Worm (Caenorhabditis elegans) whole organism, L4 larva: Measurements from ENCODE around the gene prdh-1.
"Not testable (repeated sequence)": the region's sequence is repeated elsewhere in the genome, so short reads cannot be mapped to it uniquely, and the experiment has no call there.

ENCODE experiments used
- F49E8.2 ChIP-seq: sonication (generic microtip); optimal IDR thresholded peaks from 2 replicates; lab custom pipeline; 2016; ENCODE audit warnings: missing compliant biosample characterization, mild to moderate bottlenecking, missing genetic modification characterization, borderline replicate concordance
- ama-1 ChIP-seq: fragments of 150-350 bp; optimal IDR thresholded peaks from 2 replicates; lab custom pipeline; 2014; ENCODE audit warnings: inconsistent platforms, mixed read lengths
- lir-3 ChIP-seq: sonication (generic microtip); optimal IDR thresholded peaks from 2 replicates; lab custom pipeline; 2016; ENCODE audit warnings: mild to moderate bottlenecking, missing genetic modification characterization, missing compliant biosample characterization
- sdz-12 ChIP-seq: fragments of 200-800 bp; sonication (Bioruptor generic); optimal IDR thresholded peaks from 2 replicates; lab custom pipeline; 2018; ENCODE audit warnings: mild to moderate bottlenecking, missing genetic modification characterization, missing compliant biosample characterization
- unc-130 ChIP-seq: sonication (generic microtip); optimal IDR thresholded peaks from 2 replicates; lab custom pipeline; 2016; ENCODE audit warnings: missing genetic modification reagents, missing genetic modification characterization, missing compliant biosample characterization
- unc-39 ChIP-seq: sonication (generic microtip); optimal IDR thresholded peaks from 2 replicates; lab custom pipeline; 2017; ENCODE audit warnings: missing biosample characterization, missing genetic modification characterization

DNA sequence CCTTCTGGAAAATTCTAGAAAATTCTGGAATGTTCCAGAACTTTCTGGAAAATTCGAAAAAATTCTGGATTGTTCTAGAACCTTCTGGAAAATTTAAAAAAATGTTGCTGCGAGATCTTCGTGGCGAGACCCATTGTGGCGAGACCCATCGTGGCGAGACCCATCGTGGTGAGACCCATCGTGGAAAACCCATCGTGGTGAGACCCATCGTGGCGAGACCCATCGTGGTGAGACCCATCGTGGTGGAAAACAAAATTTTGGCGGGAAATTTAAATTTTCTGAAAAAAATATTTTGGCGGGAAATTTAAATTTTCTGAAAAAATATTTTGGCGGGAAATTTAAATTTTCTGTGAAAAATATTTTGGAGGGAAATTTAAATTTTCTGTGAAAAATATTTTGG is 45.9 kb upstream of the prdh-1 start:
- not testable (repeated sequence) for TF ChIP-seq unc-39 (tag; lab: Kevin White, UChicago); lir-3 (tag; lab: Kevin White, UChicago); sdz-12 (GFP tag; lab: Kevin White, UChicago); unc-130; F49E8.2 (tag; lab: Kevin White, UChicago); ama-1
